Worm (Caenorhabditis elegans) whole organism, mixed stage, embryonic: ENCODE measurements around the gene Y22D7AL.16.

Experiments used
- M03D4.4 ChIP-seq: sonication (generic microtip); optimal IDR thresholded peaks from 2 replicates; lab custom pipeline; 2017; ENCODE audit warnings: mild to moderate bottlenecking, missing genetic modification characterization, missing compliant biosample characterization
- bed-3 ChIP-seq: fragments of 200-800 bp; sonication (Bioruptor generic); optimal IDR thresholded peaks from 3 replicates; lab custom pipeline; 2018; ENCODE audit warnings: mild to moderate bottlenecking, missing genetic modification characterization, moderate library complexity, missing compliant biosample characterization
- blmp-1 ChIP-seq: fragments of 150-350 bp; optimal IDR thresholded peaks from 2 replicates; lab custom pipeline; 2014; ENCODE audit warnings: missing biosample characterization, missing genetic modification characterization
- ceh-39 ChIP-seq: fragments of 150-350 bp; optimal IDR thresholded peaks from 2 replicates; lab custom pipeline; 2014; ENCODE audit warnings: missing biosample characterization, missing genetic modification characterization
- ceh-83 ChIP-seq: fragments of 200-800 bp; sonication (Bioruptor generic); optimal IDR thresholded peaks from 2 replicates; lab custom pipeline; 2018; ENCODE audit warnings: mild to moderate bottlenecking, missing genetic modification characterization, missing compliant biosample characterization
- cnd-1 ChIP-seq: fragments of 200-800 bp; sonication (Bioruptor generic); optimal IDR thresholded peaks from 2 replicates; lab custom pipeline; 2018; ENCODE audit warnings: mild to moderate bottlenecking, missing genetic modification characterization, missing compliant biosample characterization
- drap-1 ChIP-seq: fragments of 200-800 bp; sonication (Bioruptor generic); optimal IDR thresholded peaks from 3 replicates; lab custom pipeline; 2018; ENCODE audit warnings: mild to moderate bottlenecking, missing genetic modification characterization, missing compliant biosample characterization
- elt-1 ChIP-seq: sonication (generic microtip); optimal IDR thresholded peaks from 2 replicates; lab custom pipeline; 2017; ENCODE audit warnings: missing genetic modification characterization, mild to moderate bottlenecking, missing compliant biosample characterization, antibody characterized with exemption, moderate library complexity, borderline replicate concordance; ENCODE audit not compliant: insufficient read depth
- elt-3 ChIP-seq: fragments of 150-350 bp; optimal IDR thresholded peaks from 2 replicates; lab custom pipeline; 2014; ENCODE audit warnings: missing biosample characterization, missing genetic modification characterization
- flh-1 ChIP-seq: fragments of 200-800 bp; sonication (Bioruptor generic); optimal IDR thresholded peaks from 2 replicates; lab custom pipeline; 2018; ENCODE audit warnings: mild to moderate bottlenecking, missing genetic modification characterization, moderate library complexity, missing compliant biosample characterization
- ham-2 ChIP-seq: fragments of 200-800 bp; sonication (Bioruptor generic); optimal IDR thresholded peaks from 2 replicates; lab custom pipeline; 2018; ENCODE audit warnings: mild to moderate bottlenecking, missing genetic modification characterization, missing compliant biosample characterization
- hlh-1 ChIP-seq: fragments of 150-350 bp; optimal IDR thresholded peaks from 2 replicates; lab custom pipeline; 2014; ENCODE audit warnings: missing biosample characterization, missing genetic modification reagents, missing genetic modification characterization
- lin-13 ChIP-seq: fragments of 150-350 bp; optimal IDR thresholded peaks from 2 replicates; lab custom pipeline; 2014; ENCODE audit warnings: missing biosample characterization, missing genetic modification characterization
- lin-32 ChIP-seq: fragments of 200-800 bp; sonication (Bioruptor generic); optimal IDR thresholded peaks from 2 replicates; lab custom pipeline; 2018; ENCODE audit warnings: mild to moderate bottlenecking, missing genetic modification characterization, missing compliant biosample characterization
- mab-5 ChIP-seq: fragments of 150-350 bp; optimal IDR thresholded peaks from 2 replicates; lab custom pipeline; 2014; ENCODE audit warnings: missing biosample characterization, missing genetic modification characterization
- mep-1 ChIP-seq: fragments of 150-350 bp; optimal IDR thresholded peaks from 2 replicates; lab custom pipeline; 2017; ENCODE audit warnings: missing biosample characterization, missing genetic modification reagents, missing genetic modification characterization, inconsistent platforms
- mls-2 ChIP-seq: sonication (generic microtip); optimal IDR thresholded peaks from 2 replicates; lab custom pipeline; 2016; ENCODE audit warnings: mild to moderate bottlenecking, missing genetic modification characterization, moderate library complexity, missing compliant biosample characterization
- nhr-12 ChIP-seq: fragments of 150-350 bp; optimal IDR thresholded peaks from 2 replicates; lab custom pipeline; 2014; ENCODE audit warnings: missing biosample characterization, missing genetic modification characterization
- nhr-2 ChIP-seq: fragments of 150-350 bp; optimal IDR thresholded peaks from 2 replicates; lab custom pipeline; 2014; ENCODE audit warnings: missing biosample characterization, missing genetic modification characterization
- nhr-237 ChIP-seq: fragments of 150-350 bp; optimal IDR thresholded peaks from 2 replicates; lab custom pipeline; 2014; ENCODE audit warnings: missing biosample characterization, missing genetic modification characterization
- nhr-28 ChIP-seq: fragments of 150-350 bp; optimal IDR thresholded peaks from 2 replicates; lab custom pipeline; 2014; ENCODE audit warnings: missing biosample characterization, missing genetic modification characterization
- nhr-76 ChIP-seq: sonication (generic microtip); optimal IDR thresholded peaks from 2 replicates; lab custom pipeline; 2017; ENCODE audit warnings: missing biosample characterization, missing genetic modification characterization
- pha-4 ChIP-seq: fragments of 150-350 bp; optimal IDR thresholded peaks from 2 replicates; lab custom pipeline; 2018; ENCODE audit warnings: missing biosample characterization, missing genetic modification reagents, missing genetic modification characterization
- sem-2 ChIP-seq: fragments of 200-800 bp; sonication (Bioruptor generic); optimal IDR thresholded peaks from 2 replicates; lab custom pipeline; 2018; ENCODE audit warnings: mild to moderate bottlenecking, missing genetic modification characterization, missing compliant biosample characterization
- snpc-4 ChIP-seq: fragments of 150-350 bp; optimal IDR thresholded peaks from 2 replicates; lab custom pipeline; 2014; ENCODE audit warnings: missing biosample characterization, missing genetic modification characterization
- tbx-8 ChIP-seq: fragments of 200-800 bp; sonication (Bioruptor generic); optimal IDR thresholded peaks from 2 replicates; lab custom pipeline; 2018; ENCODE audit warnings: mild to moderate bottlenecking, missing genetic modification characterization, moderate library complexity, missing compliant biosample characterization
- unc-120 ChIP-seq: sonication (generic microtip); optimal IDR thresholded peaks from 2 replicates; lab custom pipeline; 2017; ENCODE audit warnings: missing genetic modification characterization, missing compliant biosample characterization; ENCODE audit not compliant: poor library complexity, severe bottlenecking
- unc-39 ChIP-seq: fragments of 150-350 bp; optimal IDR thresholded peaks from 2 replicates; lab custom pipeline; 2014; ENCODE audit warnings: missing biosample characterization, missing genetic modification characterization
- zip-8 ChIP-seq: fragments of 150-350 bp; optimal IDR thresholded peaks from 2 replicates; lab custom pipeline; 2014; ENCODE audit warnings: missing biosample characterization, missing genetic modification characterization
- ztf-11 ChIP-seq: fragments of 150-350 bp; optimal IDR thresholded peaks from 2 replicates; lab custom pipeline; 2014; ENCODE audit warnings: missing biosample characterization, missing genetic modification characterization

Y22D7AL.16 gene

ce11 chrIII:1641163-1641562 lies 23.9 kb downstream of the Y22D7AL.16 start, which contains the start of gene Y22D7AL.3:
Gene Y22D7AL.3 (plus strand): TSS chrIII:1641463.
- TF ChIP-seq elt-1 (tag; lab: Kevin White, UChicago) (no peak), snpc-4 (no peak), ceh-83 (GFP tag; lab: Kevin White, UChicago) (no peak), sem-2 (no peak), mls-2 (tag; lab: Kevin White, UChicago) (no peak), M03D4.4 (tag; lab: Kevin White, UChicago) (no peak), unc-120 (no peak), flh-1 (no peak), ham-2 (no peak), nhr-12 (tag; lab: Kevin White, UChicago) (no peak), mab-5 (no peak), zip-8 (tag; lab: Kevin White, UChicago) (no peak), mep-1 (no peak), nhr-76 (tag; lab: Kevin White, UChicago) (no peak), drap-1 (no peak), tbx-8 (GFP tag; lab: Kevin White, UChicago) (no peak), unc-39 (no peak), blmp-1 (no peak), ztf-11 (tag; lab: Kevin White, UChicago) (no peak)

ce11 chrIII:1638345-1638744 lies 26.7 kb downstream of the Y22D7AL.16 start:
- TF ChIP-seq ceh-83 (GFP tag; lab: Kevin White, UChicago) (no peak), flh-1 (no peak), lin-32 (GFP tag; lab: Kevin White, UChicago) (no peak), nhr-237 (no peak), mls-2 (tag; lab: Kevin White, UChicago) (no peak), elt-1 (tag; lab: Kevin White, UChicago) (no peak), nhr-12 (tag; lab: Kevin White, UChicago) (no peak), drap-1 (no peak), hlh-1 (tag; lab: Kevin White, UChicago) (no peak), M03D4.4 (tag; lab: Kevin White, UChicago) (no peak), blmp-1 (no peak), cnd-1 (tag; lab: Kevin White, UChicago) (no peak), ham-2 (no peak), unc-120 (no peak), mab-5 (no peak), unc-39 (no peak), nhr-28 (tag; lab: Kevin White, UChicago) (no peak)

- TF ChIP-seq flh-1 (no peak), nhr-12 (tag; lab: Kevin White, UChicago) (no peak)
Observed at ce11 chrIII:1634270-1634669, 30.7 kb downstream of the Y22D7AL.16 start, which contains the start of gene Y22D7AL.11. Gene Y22D7AL.11 (minus strand): TSS chrIII:1634370.

ce11 chrIII:1626524-1626923 lies 38.5 kb downstream of the Y22D7AL.16 start, which contains the start of gene Y22D7AL.4:
Gene Y22D7AL.4 (plus strand): TSS chrIII:1626632.
- TF ChIP-seq flh-1 (no peak), nhr-2 (tag; lab: Kevin White, UChicago) (no peak), mls-2 (tag; lab: Kevin White, UChicago) (no peak), elt-3 (tag; lab: Kevin White, UChicago) (no peak), lin-13 (tag; lab: Kevin White, UChicago) (no peak), nhr-237 (no peak), pha-4 (tag; lab: Kevin White, UChicago) (no peak), cnd-1 (tag; lab: Kevin White, UChicago) (no peak), bed-3 (GFP tag; lab: Kevin White, UChicago) (no peak), nhr-76 (tag; lab: Kevin White, UChicago) (no peak), nhr-12 (tag; lab: Kevin White, UChicago) (no peak), ztf-11 (tag; lab: Kevin White, UChicago) (no peak), mab-5 (no peak)

- no peak for TF ChIP-seq blmp-1
- no peak for TF ChIP-seq mls-2 (tag; lab: Kevin White, UChicago)
- TF ChIP-seq nhr-237 = no peak
- no peak for TF ChIP-seq ceh-39 (tag; lab: Kevin White, UChicago)
- no peak for TF ChIP-seq cnd-1 (tag; lab: Kevin White, UChicago)
- TF ChIP-seq mep-1 = no peak
- no peak for TF ChIP-seq flh-1
- TF ChIP-seq, all 35 proteins: peak for 0
Observed at ce11 chrIII:1625660-1626275, 39.2 kb downstream of the Y22D7AL.16 start.
